Fruit fly (Drosophila melanogaster) whole organism, prepupa: ENCODE measurements around the gene CG4829.

ENCODE experiments used
- Blimp-1 ChIP-seq: fragments of 200-800 bp; sonication (Bioruptor generic); optimal IDR thresholded peaks from 3 replicates; lab custom pipeline; 2017; ENCODE audit warnings: missing biosample characterization, missing genetic modification characterization, mild to moderate bottlenecking, moderate library complexity, missing genetic modification reagents
- CG10669 ChIP-seq: fragments of 200-800 bp; sonication (Bioruptor generic); optimal IDR thresholded peaks from 3 replicates; lab custom pipeline; 2018; ENCODE audit warnings: missing biosample characterization, mild to moderate bottlenecking, missing genetic modification characterization, moderate library complexity
- CG11762 ChIP-seq: fragments of 200-800 bp; sonication (Bioruptor generic); optimal IDR thresholded peaks from 3 replicates; lab custom pipeline; 2016; ENCODE audit warnings: missing biosample characterization, missing genetic modification characterization; ENCODE audit not compliant: insufficient read depth
- CG11902 ChIP-seq: fragments of 200-800 bp; sonication (Bioruptor generic); optimal IDR thresholded peaks from 3 replicates; lab custom pipeline; 2016; ENCODE audit warnings: missing biosample characterization, missing genetic modification characterization
- CG15336 ChIP-seq: fragments of 200-800 bp; sonication (Bioruptor generic); IDR thresholded peaks from 2 replicates; pipeline ENCODE4 v1.3.6; 2022; ENCODE audit warnings: missing biosample characterization, missing genetic modification characterization
- CG1621 ChIP-seq: fragments of 200-800 bp; sonication (Bioruptor generic); optimal IDR thresholded peaks from 3 replicates; lab custom pipeline; 2018; ENCODE audit warnings: missing biosample characterization, mild to moderate bottlenecking, missing genetic modification characterization
- CG16779 ChIP-seq: fragments of 200-800 bp; sonication (Bioruptor generic); optimal IDR thresholded peaks from 3 replicates; lab custom pipeline; 2017; ENCODE audit warnings: missing biosample characterization, mild to moderate bottlenecking, missing genetic modification characterization
- CG31627 ChIP-seq: fragments of 200-800 bp; sonication (Bioruptor generic); optimal IDR thresholded peaks from 3 replicates; lab custom pipeline; 2016; ENCODE audit warnings: missing biosample characterization, missing genetic modification characterization
- CG32006 ChIP-seq: fragments of 200-800 bp; sonication (Bioruptor generic); optimal IDR thresholded peaks from 3 replicates; lab custom pipeline; 2017; ENCODE audit warnings: missing biosample characterization, mild to moderate bottlenecking, missing genetic modification characterization
- CG3919 ChIP-seq: fragments of 200-800 bp; sonication (Bioruptor generic); optimal IDR thresholded peaks from 3 replicates; lab custom pipeline; 2016; ENCODE audit warnings: missing biosample characterization, missing genetic modification characterization
- CG4318 ChIP-seq: fragments of 200-800 bp; sonication (Bioruptor generic); optimal IDR thresholded peaks from 3 replicates; lab custom pipeline; 2017; ENCODE audit warnings: missing biosample characterization, mild to moderate bottlenecking, missing genetic modification characterization
- CG6163 ChIP-seq: fragments of 200-800 bp; sonication (Bioruptor generic); IDR thresholded peaks from 3 replicates; pipeline ENCODE4 v1.3.6; 2022; ENCODE audit warnings: missing biosample characterization, missing genetic modification characterization
- CG6276 ChIP-seq: fragments of 200-800 bp; sonication (Bioruptor generic); optimal IDR thresholded peaks from 2 replicates; lab custom pipeline; 2017; ENCODE audit warnings: missing biosample characterization, mild to moderate bottlenecking, missing genetic modification characterization
- CG6792 ChIP-seq: fragments of 200-800 bp; sonication (Bioruptor generic); optimal IDR thresholded peaks from 3 replicates; lab custom pipeline; 2016; ENCODE audit warnings: missing biosample characterization, missing genetic modification characterization
- CG6854 ChIP-seq: fragments of 200-800 bp; sonication (Bioruptor generic); optimal IDR thresholded peaks from 2 replicates; lab custom pipeline; 2017; ENCODE audit warnings: missing biosample characterization, mild to moderate bottlenecking, missing genetic modification characterization
- CG7368 ChIP-seq: fragments of 200-800 bp; sonication (Bioruptor generic); optimal IDR thresholded peaks from 3 replicates; lab custom pipeline; 2016; ENCODE audit warnings: missing biosample characterization, missing genetic modification characterization
- CG8632 ChIP-seq: fragments of 200-800 bp; sonication (Bioruptor generic); optimal IDR thresholded peaks from 3 replicates; lab custom pipeline; 2016; ENCODE audit warnings: missing biosample characterization, missing genetic modification characterization
- CG9139 ChIP-seq: fragments of 200-800 bp; sonication (Bioruptor generic); optimal IDR thresholded peaks from 3 replicates; lab custom pipeline; 2017; ENCODE audit warnings: missing biosample characterization, mild to moderate bottlenecking, missing genetic modification characterization
- Eip75B ChIP-seq: fragments of 200-800 bp; sonication (Bioruptor generic); optimal IDR thresholded peaks from 3 replicates; lab custom pipeline; 2016; ENCODE audit warnings: missing biosample characterization, missing genetic modification characterization
- Eip78C ChIP-seq: fragments of 200-800 bp; sonication (Bioruptor generic); peaks from one replicate; lab custom pipeline; 2016; ENCODE audit warnings: missing biosample characterization, missing genetic modification characterization
- Eip93F ChIP-seq: fragments of 200-800 bp; sonication (Bioruptor generic); optimal IDR thresholded peaks from 2 replicates; lab custom pipeline; 2016; ENCODE audit warnings: missing biosample characterization, mild to moderate bottlenecking, missing genetic modification characterization
- Hr38 ChIP-seq: sonication (Bioruptor generic); optimal IDR thresholded peaks from 2 replicates; lab custom pipeline; 2016; ENCODE audit warnings: missing biosample characterization, missing genetic modification characterization
- Hr39 ChIP-seq: fragments of 200-800 bp; sonication (Bioruptor generic); optimal IDR thresholded peaks from 2 replicates; lab custom pipeline; 2016; ENCODE audit warnings: missing biosample characterization, missing genetic modification characterization
- Lpt ChIP-seq: fragments of 200-800 bp; sonication (Bioruptor generic); optimal IDR thresholded peaks from 3 replicates; lab custom pipeline; 2016; ENCODE audit warnings: missing biosample characterization, missing genetic modification characterization
- Sox14 ChIP-seq: fragments of 200-800 bp; sonication (Bioruptor generic); optimal IDR thresholded peaks from 3 replicates; lab custom pipeline; 2016; ENCODE audit warnings: missing biosample characterization, missing genetic modification characterization
- acj6 ChIP-seq: fragments of 200-800 bp; sonication (Bioruptor generic); optimal IDR thresholded peaks from 3 replicates; lab custom pipeline; 2016; ENCODE audit warnings: missing biosample characterization, missing genetic modification characterization
- eg ChIP-seq: fragments of 200-800 bp; sonication (Bioruptor generic); IDR thresholded peaks from 3 replicates; pipeline ENCODE4 v1.3.6; 2022; ENCODE audit warnings: missing biosample characterization, missing genetic modification characterization
- esn ChIP-seq: fragments of 200-800 bp; sonication (Bioruptor generic); optimal IDR thresholded peaks from 2 replicates; lab custom pipeline; 2016; ENCODE audit warnings: missing biosample characterization, mild to moderate bottlenecking, missing genetic modification characterization, moderate library complexity
- fkh ChIP-seq: fragments of 200-800 bp; sonication (Bioruptor generic); optimal IDR thresholded peaks from 3 replicates; lab custom pipeline; 2017; ENCODE audit warnings: missing biosample characterization, mild to moderate bottlenecking, missing genetic modification characterization, moderate library complexity
- salr ChIP-seq, 2 experiments: fragments of 200-800 bp; sonication (Bioruptor generic); optimal IDR thresholded peaks; 3 replicates each; lab custom pipeline; 2016 to 2018; ENCODE audit warnings: missing biosample characterization in 2 of 2, missing genetic modification characterization in 2 of 2, mild to moderate bottlenecking in 1 of 2
- ss ChIP-seq, 2 experiments: fragments of 200-800 bp; sonication (Bioruptor generic); optimal IDR thresholded peaks; 2 replicates in 1 of 2; 3 replicates in 1 of 2; lab custom pipeline; 2017 to 2018; ENCODE audit warnings: mild to moderate bottlenecking in 2 of 2, missing biosample characterization in 2 of 2, missing genetic modification characterization in 2 of 2, moderate library complexity in 1 of 2

The CG4829 gene

dm6 chrX:16786860-16787415 lies 24.6 kb upstream of the CG4829 start, which contains the start of the genes CG9609 and Sap30:
CG9609 (minus strand) TSS chrX:16787008.
Sap30 (plus strand) TSS chrX:16787283.
- TF ChIP-seq esn (GFP tag; lab: Kevin White, UChicago) (peak; percentile 15), CG11902 (GFP tag; lab: Kevin White, UChicago) (no peak), Eip78C (peak; percentile 49)

- TF ChIP-seq Hr39 (GFP tag; lab: Kevin White, UChicago) (no peak), Lpt (GFP tag; lab: Kevin White, UChicago) (no peak), CG6276 (no peak), salr (GFP tag; optimal IDR thresholded peaks at IDR 0.05; lab: Kevin White, UChicago) (no peak), CG8632 (GFP tag; lab: Kevin White, UChicago) (no peak), CG32006 (no peak), CG16779 (tag; lab: Kevin White, UChicago) (no peak), acj6 (GFP tag; lab: Kevin White, UChicago) (peak; percentile 39), CG6854 (no peak), Hr38 (GFP tag; lab: Kevin White, UChicago) (no peak), Eip93F (no peak), CG11762 (GFP tag; lab: Kevin White, UChicago) (no peak), CG4318 (GFP tag; lab: Kevin White, UChicago) (no peak), CG7368 (no peak), Eip75B (GFP tag; lab: Kevin White, UChicago) (no peak), Blimp-1 (no peak), Sox14 (GFP tag; lab: Kevin White, UChicago) (peak; percentile 61), CG6163 (GFP tag; lab: Robert Waterston, UW) (0 out of 3 replicates have a peak, but pooled peaks have one; percentile 12), CG31627 (GFP tag; lab: Kevin White, UChicago) (peak; percentile 0), CG15336 (GFP tag; lab: Robert Waterston, UW) (no peak)
These were observed 24.0 kb upstream of the CG4829 start for dm6 chrX:16787416-16787900.

- TF ChIP-seq CG8632 (GFP tag; lab: Kevin White, UChicago) (no peak), Eip78C (peak; percentile 52), Sox14 (GFP tag; lab: Kevin White, UChicago) (peak; percentile 18)
These were observed 20.4 kb upstream of the CG4829 start, which contains the start of gene Rrp45 for dm6 chrX:16791058-16791457. Rrp45 (minus strand) TSS chrX:16791266.

DNA sequence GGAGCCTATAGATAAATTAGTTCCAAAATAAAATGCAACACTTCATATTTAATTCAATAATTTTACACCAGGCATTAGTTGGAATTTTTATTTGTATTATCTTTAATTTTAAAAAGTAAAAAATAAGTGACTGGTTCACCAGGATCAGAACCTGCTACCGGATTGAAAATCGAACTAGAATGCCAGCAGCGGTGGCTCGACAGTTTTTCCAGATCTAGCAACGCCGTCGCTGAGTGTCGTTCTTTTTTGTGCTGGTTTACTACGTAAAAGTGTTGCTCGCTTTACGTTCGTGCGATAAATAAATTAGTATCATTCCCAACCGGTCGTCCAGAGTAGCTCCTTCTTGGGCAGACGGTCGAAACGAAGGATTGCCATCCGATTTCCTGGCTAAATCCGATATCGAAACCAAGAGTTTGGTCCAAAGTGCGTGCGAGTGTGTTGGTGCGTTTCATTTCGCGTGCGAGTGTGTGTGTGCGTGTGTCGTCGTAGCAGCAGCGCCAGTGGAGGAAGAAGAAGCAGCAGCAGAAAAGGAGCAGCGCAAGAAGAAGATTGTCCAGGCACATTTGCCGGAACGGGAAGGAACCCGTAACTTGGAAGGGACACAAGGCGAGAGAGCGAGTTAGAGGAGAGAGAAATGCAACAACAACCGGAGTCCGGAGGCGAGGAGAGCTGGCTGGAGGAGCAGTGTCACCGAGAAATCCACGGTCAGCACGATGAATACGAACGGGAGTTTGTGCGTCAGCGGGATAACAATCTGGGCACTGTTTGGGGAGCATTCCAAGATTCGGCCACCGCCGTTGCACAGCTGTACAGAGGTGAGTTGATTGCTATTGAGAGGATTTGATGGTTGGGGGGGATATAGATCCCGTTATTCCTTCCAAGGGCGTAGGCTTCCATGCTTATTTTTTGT lies 19.3 kb upstream of the CG4829 start, which contains the start of gene CG4768:
Gene CG4768, plus strand, starts transcription at position 200 of the 910 bp plus-strand sequence.
- TF ChIP-seq CG6276: no peak
- TF ChIP-seq Eip78C: peak; percentile 30
- peak; percentile 35 for TF ChIP-seq CG1621 (tag; lab: Kevin White, UChicago)
- peak; percentile 7 for TF ChIP-seq CG6854
- no peak for TF ChIP-seq CG6792 (GFP tag; lab: Kevin White, UChicago)
- no peak for TF ChIP-seq CG10669 (GFP tag; lab: Kevin White, UChicago)
- TF ChIP-seq ss (GFP tag; optimal IDR thresholded peaks at IDR 0.05; lab: Kevin White, UChicago): peak; percentile 22 to 29

DNA sequence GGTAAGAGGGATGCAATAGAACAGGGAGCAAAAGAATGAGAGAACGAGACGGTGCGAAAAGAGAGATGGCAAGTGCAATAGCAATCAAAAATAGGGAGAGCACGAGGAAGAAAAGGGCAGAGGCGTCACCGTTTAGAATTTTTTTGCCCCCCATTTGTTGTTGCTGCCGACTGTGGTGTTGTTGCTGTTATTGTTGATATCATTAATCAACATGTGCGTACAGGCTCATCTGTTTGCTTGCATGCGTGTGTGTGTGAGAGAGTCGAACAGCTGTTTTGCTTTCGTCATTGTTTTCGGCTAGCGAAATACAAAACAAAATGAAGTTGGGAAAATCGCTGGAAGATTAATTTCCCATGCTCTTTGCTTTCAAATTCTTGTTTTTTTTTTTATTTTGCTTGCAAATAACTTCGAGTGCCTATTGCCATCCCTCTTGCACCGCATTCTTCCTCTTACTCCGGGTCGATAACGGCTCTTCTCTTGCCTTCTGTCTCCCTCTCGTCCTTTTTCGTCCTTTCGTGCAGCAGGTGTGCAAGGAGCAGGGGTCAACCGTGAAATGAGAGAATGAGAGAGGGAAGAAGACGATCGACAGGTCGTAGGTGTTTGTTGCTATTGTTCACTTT lies 18.3 kb upstream of the CG4829 start:
- no peak for TF ChIP-seq CG3919 (GFP tag; lab: Kevin White, UChicago)
- no peak for TF ChIP-seq CG15336 (GFP tag; lab: Robert Waterston, UW)
- peak; percentile 42 for TF ChIP-seq Eip78C
- TF ChIP-seq CG6854: no peak
- peak; percentile 41 for TF ChIP-seq fkh (GFP tag; lab: Kevin White, UChicago)
- no peak for TF ChIP-seq CG9139
- 0 out of 3 replicates have a peak, but pooled peaks have one; percentile 7 for TF ChIP-seq CG6163 (GFP tag; lab: Robert Waterston, UW)
- TF ChIP-seq eg (GFP tag; lab: Robert Waterston, UW): no peak
